Worm (Caenorhabditis elegans): Measurements from ENCODE around the gene Y44A6D.6.

Y44A6D.6 gene

ce11 chrV:20790011-20790410, 17.1 kb upstream of the Y44A6D.6 start, which contains the start of gene Y44A6D.1:
Y44A6D.1 (minus strand) TSS chrV:20790033.
- TF ChIP-seq pqm-1 (tag; optimal IDR thresholded peaks at IDR 0.05) (no peak), Y22D7AL.16 (tag; optimal IDR thresholded peaks at IDR 0.05) (no peak), elt-4 (tag; optimal IDR thresholded peaks at IDR 0.05) (no peak), hlh-15 (tag; optimal IDR thresholded peaks at IDR 0.05) (no peak), T23F11.4 (GFP tag; optimal IDR thresholded peaks at IDR 0.05) (no peak), K02D7.2 (tag; optimal IDR thresholded peaks at IDR 0.05) (no peak), C08G9.2 (tag; optimal IDR thresholded peaks at IDR 0.05) (no peak), ceh-22 (tag; optimal IDR thresholded peaks at IDR 0.05) (no peak), ceh-24 (tag; optimal IDR thresholded peaks at IDR 0.05) (no peak), fkh-6 (tag; optimal IDR thresholded peaks at IDR 0.05) (no peak), F13H6.1 (tag; optimal IDR thresholded peaks at IDR 0.05) (no peak), ceh-18 (tag; optimal IDR thresholded peaks at IDR 0.05) (no peak), gmeb-2 (tag; optimal IDR thresholded peaks at IDR 0.05) (no peak), syd-9 (tag; optimal IDR thresholded peaks at IDR 0.05) (no peak)

ce11 chrV:20790616-20791015, 16.5 kb upstream of the Y44A6D.6 start:
- no peak for TF ChIP-seq zip-5 (tag; optimal IDR thresholded peaks at IDR 0.05)
- no peak for TF ChIP-seq madf-2 (tag; optimal IDR thresholded peaks at IDR 0.05)
- TF ChIP-seq nhr-232 (tag; optimal IDR thresholded peaks at IDR 0.05) = no peak
- TF ChIP-seq gmeb-2 (tag; optimal IDR thresholded peaks at IDR 0.05) = no peak
- TF ChIP-seq unc-3 (GFP tag; conservative IDR thresholded peaks at IDR 0.05) = no peak
- no peak for TF ChIP-seq unc-3 (tag; optimal IDR thresholded peaks at IDR 0.05)
- no peak for TF ChIP-seq hlh-13 (GFP tag; optimal IDR thresholded peaks at IDR 0.05)
- TF ChIP-seq unc-55 (GFP tag; optimal IDR thresholded peaks at IDR 0.05) = no peak
- TF ChIP-seq fkh-10 (GFP tag; optimal IDR thresholded peaks at IDR 0.05) = no peak
- no peak for TF ChIP-seq C08G9.2 (tag; optimal IDR thresholded peaks at IDR 0.05)
- no peak for TF ChIP-seq ahr-1 (tag; optimal IDR thresholded peaks at IDR 0.05)

- TF ChIP-seq hlh-30 (tag; optimal IDR thresholded peaks at IDR 0.05; ENCODE audit: insufficient read depth) (no peak), gmeb-2 (tag; optimal IDR thresholded peaks at IDR 0.05) (no peak), ahr-1 (tag; optimal IDR thresholded peaks at IDR 0.05) (no peak), ceh-30 (tag; optimal IDR thresholded peaks at IDR 0.05) (no peak)
Measured at ce11 chrV:20792371-20792890, 14.7 kb upstream of the Y44A6D.6 start, which contains the start of gene Y44A6D.3. Y44A6D.3 (minus strand) TSS chrV:20792421.

ce11 chrV:20793761-20794160, 13.4 kb upstream of the Y44A6D.6 start:
- TF ChIP-seq odd-2 (tag; optimal IDR thresholded peaks at IDR 0.05) (no peak), pat-9 (tag; optimal IDR thresholded peaks at IDR 0.05) (peak; percentile 45), rnt-1 (tag; optimal IDR thresholded peaks at IDR 0.05) (peak; percentile 62), npax-4 (tag; optimal IDR thresholded peaks at IDR 0.05) (no peak), ceh-34 (tag; optimal IDR thresholded peaks at IDR 0.05) (peak; percentile 29), nfya-1 (tag; optimal IDR thresholded peaks at IDR 0.05) (peak; percentile 17), syd-9 (tag; optimal IDR thresholded peaks at IDR 0.05) (peak; percentile 29), ceh-18 (tag; optimal IDR thresholded peaks at IDR 0.05) (peak; percentile 92)

ce11 chrV:20797918-20798317, 9.2 kb upstream of the Y44A6D.6 start, which contains the start of gene sdf-9:
sdf-9 (plus strand) TSS chrV:20798218.
- TF ChIP-seq odd-2 (tag; optimal IDR thresholded peaks at IDR 0.05) (no peak), nhr-11 (tag; optimal IDR thresholded peaks at IDR 0.05) (no peak), ttx-3 (tag; optimal IDR thresholded peaks at IDR 0.05) (no peak), ceh-19 (GFP tag; optimal IDR thresholded peaks at IDR 0.05) (no peak), ztf-16 (tag; optimal IDR thresholded peaks at IDR 0.05) (no peak), fkh-6 (tag; optimal IDR thresholded peaks at IDR 0.05) (no peak), hlh-8 (tag; optimal IDR thresholded peaks at IDR 0.05) (no peak), C08G9.2 (tag; optimal IDR thresholded peaks at IDR 0.05) (no peak), syd-9 (tag; optimal IDR thresholded peaks at IDR 0.05) (no peak), elt-4 (tag; optimal IDR thresholded peaks at IDR 0.05) (no peak), pros-1 (tag; optimal IDR thresholded peaks at IDR 0.05) (no peak), ceh-18 (tag; optimal IDR thresholded peaks at IDR 0.05) (no peak), eyg-1 (tag; optimal IDR thresholded peaks at IDR 0.05) (no peak), gmeb-2 (tag; optimal IDR thresholded peaks at IDR 0.05) (no peak), fax-1 (tag; optimal IDR thresholded peaks at IDR 0.05) (no peak), dmd-4 (tag; optimal IDR thresholded peaks at IDR 0.05; ENCODE audit: borderline replicate concordance) (no peak), pat-9 (tag; optimal IDR thresholded peaks at IDR 0.05) (no peak), zip-5 (tag; optimal IDR thresholded peaks at IDR 0.05) (no peak)
